Fruit fly (Drosophila melanogaster): ENCODE measurements around the gene CG4822.

The CG4822 gene

DNA sequence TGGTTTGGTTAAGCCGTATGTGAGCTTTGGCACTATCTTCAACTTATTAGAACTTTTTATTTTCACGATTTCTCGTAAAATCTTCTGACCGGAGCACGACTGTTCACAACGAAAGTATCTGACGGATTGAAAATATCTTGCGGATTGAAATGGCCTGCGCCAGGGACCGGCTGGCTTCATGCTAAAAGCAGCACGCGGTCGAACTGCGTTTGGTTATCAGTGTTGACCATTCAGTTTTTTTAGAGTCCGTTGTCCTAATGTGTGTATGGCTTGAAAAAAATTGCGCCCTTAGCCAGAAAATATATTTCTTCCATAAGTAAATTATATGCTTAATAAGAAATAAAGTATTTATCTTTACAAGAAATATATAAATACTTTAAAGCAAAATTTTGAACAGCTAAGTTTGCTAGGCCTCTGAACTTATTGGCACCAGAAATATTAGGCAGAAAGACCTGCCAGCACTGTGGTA lies 34.3 kb downstream of the CG4822 start, which contains the start of gene net (continued):
- peak; percentile 96 for TF ChIP-seq Sry-β (GFP tag; optimal IDR thresholded peaks at IDR 0.05)
- no peak for TF ChIP-seq CG18011 (GFP tag; optimal IDR thresholded peaks at IDR 0.05)
- no peak for TF ChIP-seq dati (GFP tag; IDR thresholded peaks at IDR 0.05)
- TF ChIP-seq rib (GFP tag; IDR thresholded peaks at IDR 0.05), result no peak
- peak; percentile 67 for TF ChIP-seq CG32532 (GFP tag; IDR thresholded peaks at IDR 0.05)
- TF ChIP-seq br (optimal IDR thresholded peaks at IDR 0.05), result no peak
- TF ChIP-seq CG12659 (GFP tag; optimal IDR thresholded peaks at IDR 0.05), result peak; percentile 83
- no peak for TF ChIP-seq CG12071 (GFP tag; optimal IDR thresholded peaks at IDR 0.05)
- no peak; the same call in 1 of the 2 replicates for TF ChIP-seq al (GFP tag; IDR thresholded peaks at IDR 0.05)
- TF ChIP-seq Ets97D (GFP tag; optimal IDR thresholded peaks at IDR 0.05), result no peak
- TF ChIP-seq CG34224 (GFP tag; IDR thresholded peaks at IDR 0.05; ENCODE audit: partially characterized antibody), result no peak
- TF ChIP-seq CG6765 (GFP tag; optimal IDR thresholded peaks at IDR 0.05), result peak; percentile 61
- TF ChIP-seq CG12942 (GFP tag; optimal IDR thresholded peaks at IDR 0.05), result no peak
- TF ChIP-seq slou (GFP tag; optimal IDR thresholded peaks at IDR 0.05), result no peak
- TF ChIP-seq CG11695 (GFP tag; IDR thresholded peaks at IDR 0.05), result peak; percentile 22; the same call in 1 of the 3 replicates
- peak; percentile 69 for TF ChIP-seq caup (GFP tag; optimal IDR thresholded peaks at IDR 0.05; ENCODE audit: severe bottlenecking)
- TF ChIP-seq lmd (GFP tag; IDR thresholded peaks at IDR 0.05), result peak; percentile 50; the same call in 1 of the 2 replicates
- TF ChIP-seq Sin3A (optimal IDR thresholded peaks at IDR 0.05), result no peak
- peak; percentile 73 for TF ChIP-seq bcd (GFP tag; optimal IDR thresholded peaks at IDR 0.05)
- TF ChIP-seq CG4404 (GFP tag; IDR thresholded peaks at IDR 0.05), result no peak
- peak; percentile 38 for TF ChIP-seq ewg (GFP tag; optimal IDR thresholded peaks at IDR 0.05)
- TF ChIP-seq Gsc (GFP tag; IDR thresholded peaks at IDR 0.05), result no peak
- no peak for TF ChIP-seq CG11696 (GFP tag; IDR thresholded peaks at IDR 0.05)
- peak; percentile 87 for TF ChIP-seq grau (tag; optimal IDR thresholded peaks at IDR 0.05)
- TF ChIP-seq CG6683 (GFP tag; optimal IDR thresholded peaks at IDR 0.05), result peak; percentile 58
- no peak for TF ChIP-seq Spps (tag; optimal IDR thresholded peaks at IDR 0.05)
- TF ChIP-seq ems (GFP tag; optimal IDR thresholded peaks at IDR 0.05), result no peak
- peak; percentile 86 for TF ChIP-seq CG10543 (GFP tag; optimal IDR thresholded peaks at IDR 0.05)
- TF ChIP-seq chinmo (GFP tag; IDR thresholded peaks at IDR 0.05; ENCODE audit: partially characterized antibody), result no peak
- no peak for TF ChIP-seq dan (GFP tag; IDR thresholded peaks at IDR 0.05)
- peak; percentile 62 for TF ChIP-seq schlank (tag; optimal IDR thresholded peaks at IDR 0.05)
- TF ChIP-seq Doc2 (GFP tag; IDR thresholded peaks at IDR 0.05), result no peak
- no peak for TF ChIP-seq usp (GFP tag; optimal IDR thresholded peaks at IDR 0.05)
- no peak for TF ChIP-seq CG16813 (GFP tag; IDR thresholded peaks at IDR 0.05; ENCODE audit: partially characterized antibody)
- TF ChIP-seq Dbx (GFP tag; IDR thresholded peaks at IDR 0.05), result peak; percentile 58
- peak; percentile 61 for TF ChIP-seq CG10979 (tag; optimal IDR thresholded peaks at IDR 0.05)
- TF ChIP-seq sr (GFP tag; IDR thresholded peaks at IDR 0.05), result no peak
- TF ChIP-seq NFAT (GFP tag; IDR thresholded peaks at IDR 0.05), result no peak; the same call in 1 of the 2 replicates
- peak; percentile 14 for TF ChIP-seq mirr (GFP tag; optimal IDR thresholded peaks at IDR 0.05)
- TF ChIP-seq D (optimal IDR thresholded peaks at IDR 0.05), result no peak
- TF ChIP-seq D (GFP tag; optimal IDR thresholded peaks at IDR 0.05), result peak; percentile 11
- TF ChIP-seq kay (GFP tag; optimal IDR thresholded peaks at IDR 0.05), result no peak
- no peak for TF ChIP-seq sna (GFP tag; IDR thresholded peaks at IDR 0.05; ENCODE audit: partially characterized antibody)
- no peak for TF ChIP-seq CG17612 (GFP tag; IDR thresholded peaks at IDR 0.05)
- TF ChIP-seq ab (GFP tag; optimal IDR thresholded peaks at IDR 0.05), result no peak
- peak; percentile 63 for TF ChIP-seq CG11723 (GFP tag; optimal IDR thresholded peaks at IDR 0.05)
- TF ChIP-seq ham (GFP tag; IDR thresholded peaks at IDR 0.05), result no peak
- no peak for TF ChIP-seq gfzf (GFP tag; optimal IDR thresholded peaks at IDR 0.05)
- peak; percentile 18 for TF ChIP-seq CG3407 (GFP tag; optimal IDR thresholded peaks at IDR 0.05)
- TF ChIP-seq ken (GFP tag; IDR thresholded peaks at IDR 0.05), result peak; percentile 49; the same call in 2 of the 3 replicates
- TF ChIP-seq unc-4 (GFP tag; IDR thresholded peaks at IDR 0.05; ENCODE audit: partially characterized antibody), result no peak
- TF ChIP-seq chif (GFP tag; optimal IDR thresholded peaks at IDR 0.05), result no peak

Measured in whole organism, embryonic.